Fruit fly (Drosophila melanogaster) whole organism, prepupa: ENCODE measurements around the gene eIF3e.

Experiments
- Blimp-1 ChIP-seq: fragments of 200-800 bp; sonication (Bioruptor generic); optimal IDR thresholded peaks from 3 replicates; lab custom pipeline; 2017; ENCODE audit warnings: missing biosample characterization, missing genetic modification characterization, mild to moderate bottlenecking, moderate library complexity, missing genetic modification reagents
- CG10631 ChIP-seq: fragments of 200-800 bp; sonication (Bioruptor generic); optimal IDR thresholded peaks from 2 replicates; lab custom pipeline; 2016; ENCODE audit warnings: missing biosample characterization, missing genetic modification characterization
- CG10669 ChIP-seq: fragments of 200-800 bp; sonication (Bioruptor generic); optimal IDR thresholded peaks from 3 replicates; lab custom pipeline; 2018; ENCODE audit warnings: missing biosample characterization, mild to moderate bottlenecking, missing genetic modification characterization, moderate library complexity
- CG11294 ChIP-seq: fragments of 200-800 bp; sonication (Bioruptor generic); IDR thresholded peaks from 2 replicates; pipeline ENCODE4 v1.3.6; 2022; ENCODE audit warnings: missing biosample characterization, missing genetic modification characterization
- CG11762 ChIP-seq: fragments of 200-800 bp; sonication (Bioruptor generic); optimal IDR thresholded peaks from 3 replicates; lab custom pipeline; 2016; ENCODE audit warnings: missing biosample characterization, missing genetic modification characterization; ENCODE audit not compliant: insufficient read depth
- CG15336 ChIP-seq: fragments of 200-800 bp; sonication (Bioruptor generic); IDR thresholded peaks from 2 replicates; pipeline ENCODE4 v1.3.6; 2022; ENCODE audit warnings: missing biosample characterization, missing genetic modification characterization
- CG1621 ChIP-seq: fragments of 200-800 bp; sonication (Bioruptor generic); optimal IDR thresholded peaks from 3 replicates; lab custom pipeline; 2018; ENCODE audit warnings: missing biosample characterization, mild to moderate bottlenecking, missing genetic modification characterization
- CG16779 ChIP-seq: fragments of 200-800 bp; sonication (Bioruptor generic); optimal IDR thresholded peaks from 3 replicates; lab custom pipeline; 2017; ENCODE audit warnings: missing biosample characterization, mild to moderate bottlenecking, missing genetic modification characterization
- CG3032 ChIP-seq: fragments of 200-800 bp; optimal IDR thresholded peaks from 2 replicates; lab custom pipeline; 2019; ENCODE audit warnings: missing biosample characterization, mild to moderate bottlenecking, missing genetic modification characterization, moderate library complexity
- CG31627 ChIP-seq: fragments of 200-800 bp; sonication (Bioruptor generic); optimal IDR thresholded peaks from 3 replicates; lab custom pipeline; 2016; ENCODE audit warnings: missing biosample characterization, missing genetic modification characterization
- CG32006 ChIP-seq: fragments of 200-800 bp; sonication (Bioruptor generic); optimal IDR thresholded peaks from 3 replicates; lab custom pipeline; 2017; ENCODE audit warnings: missing biosample characterization, mild to moderate bottlenecking, missing genetic modification characterization
- CG34406 ChIP-seq: fragments of 200-800 bp; sonication (Bioruptor generic); optimal IDR thresholded peaks from 3 replicates; lab custom pipeline; 2016; ENCODE audit warnings: missing biosample characterization, missing genetic modification characterization
- CG3919 ChIP-seq: fragments of 200-800 bp; sonication (Bioruptor generic); optimal IDR thresholded peaks from 3 replicates; lab custom pipeline; 2016; ENCODE audit warnings: missing biosample characterization, missing genetic modification characterization
- CG4318 ChIP-seq: fragments of 200-800 bp; sonication (Bioruptor generic); optimal IDR thresholded peaks from 3 replicates; lab custom pipeline; 2017; ENCODE audit warnings: missing biosample characterization, mild to moderate bottlenecking, missing genetic modification characterization
- CG6163 ChIP-seq: fragments of 200-800 bp; sonication (Bioruptor generic); IDR thresholded peaks from 3 replicates; pipeline ENCODE4 v1.3.6; 2022; ENCODE audit warnings: missing biosample characterization, missing genetic modification characterization
- CG6276 ChIP-seq: fragments of 200-800 bp; sonication (Bioruptor generic); optimal IDR thresholded peaks from 2 replicates; lab custom pipeline; 2017; ENCODE audit warnings: missing biosample characterization, mild to moderate bottlenecking, missing genetic modification characterization
- CG6792 ChIP-seq: fragments of 200-800 bp; sonication (Bioruptor generic); optimal IDR thresholded peaks from 3 replicates; lab custom pipeline; 2016; ENCODE audit warnings: missing biosample characterization, missing genetic modification characterization
- CG6808 ChIP-seq: fragments of 200-800 bp; sonication (Bioruptor generic); optimal IDR thresholded peaks from 3 replicates; lab custom pipeline; 2017; ENCODE audit warnings: missing biosample characterization, missing genetic modification characterization, mild to moderate bottlenecking, moderate library complexity, missing genetic modification reagents
- CG6854 ChIP-seq: fragments of 200-800 bp; sonication (Bioruptor generic); optimal IDR thresholded peaks from 2 replicates; lab custom pipeline; 2017; ENCODE audit warnings: missing biosample characterization, mild to moderate bottlenecking, missing genetic modification characterization
- CG7368 ChIP-seq: fragments of 200-800 bp; sonication (Bioruptor generic); optimal IDR thresholded peaks from 3 replicates; lab custom pipeline; 2016; ENCODE audit warnings: missing biosample characterization, missing genetic modification characterization
- CG8319 ChIP-seq: fragments of 200-800 bp; sonication (Bioruptor generic); optimal IDR thresholded peaks from 3 replicates; lab custom pipeline; 2016; ENCODE audit warnings: missing biosample characterization, missing genetic modification characterization
- CG8632 ChIP-seq: fragments of 200-800 bp; sonication (Bioruptor generic); optimal IDR thresholded peaks from 3 replicates; lab custom pipeline; 2016; ENCODE audit warnings: missing biosample characterization, missing genetic modification characterization
- Eip75B ChIP-seq: fragments of 200-800 bp; sonication (Bioruptor generic); optimal IDR thresholded peaks from 3 replicates; lab custom pipeline; 2016; ENCODE audit warnings: missing biosample characterization, missing genetic modification characterization
- Ets21C ChIP-seq: fragments of 200-800 bp; sonication (Bioruptor generic); optimal IDR thresholded peaks from 3 replicates; lab custom pipeline; 2016; ENCODE audit warnings: missing biosample characterization, missing genetic modification characterization
- Ets96B ChIP-seq: fragments of 200-800 bp; optimal IDR thresholded peaks from 2 replicates; lab custom pipeline; 2019; ENCODE audit warnings: missing biosample characterization, mild to moderate bottlenecking, missing genetic modification characterization, moderate library complexity
- Hr39 ChIP-seq: fragments of 200-800 bp; sonication (Bioruptor generic); optimal IDR thresholded peaks from 2 replicates; lab custom pipeline; 2016; ENCODE audit warnings: missing biosample characterization, missing genetic modification characterization
- Hr4 ChIP-seq: fragments of 200-800 bp; sonication (Bioruptor generic); optimal IDR thresholded peaks from 3 replicates; lab custom pipeline; 2016; ENCODE audit warnings: missing biosample characterization, missing genetic modification characterization
- Lpt ChIP-seq: fragments of 200-800 bp; sonication (Bioruptor generic); optimal IDR thresholded peaks from 3 replicates; lab custom pipeline; 2016; ENCODE audit warnings: missing biosample characterization, missing genetic modification characterization
- Met ChIP-seq: fragments of 200-800 bp; sonication (Bioruptor generic); optimal IDR thresholded peaks from 3 replicates; lab custom pipeline; 2016; ENCODE audit warnings: missing biosample characterization, missing genetic modification characterization
- OdsH ChIP-seq: fragments of 200-800 bp; sonication (Bioruptor generic); optimal IDR thresholded peaks from 3 replicates; lab custom pipeline; 2016; ENCODE audit warnings: missing biosample characterization, missing genetic modification characterization
- Smox ChIP-seq: fragments of 200-800 bp; sonication (Bioruptor generic); optimal IDR thresholded peaks from 3 replicates; lab custom pipeline; 2016; ENCODE audit warnings: missing biosample characterization, missing genetic modification characterization
- Sox102F ChIP-seq: fragments of 200-800 bp; sonication (Bioruptor generic); optimal IDR thresholded peaks from 2 replicates; lab custom pipeline; 2016; ENCODE audit warnings: missing biosample characterization, mild to moderate bottlenecking, missing genetic modification characterization
- Sox14 ChIP-seq: fragments of 200-800 bp; sonication (Bioruptor generic); optimal IDR thresholded peaks from 3 replicates; lab custom pipeline; 2016; ENCODE audit warnings: missing biosample characterization, missing genetic modification characterization
- cyc ChIP-seq: fragments of 200-800 bp; sonication (Bioruptor generic); optimal IDR thresholded peaks from 3 replicates; lab custom pipeline; 2016; ENCODE audit warnings: missing biosample characterization, missing genetic modification characterization
- dac ChIP-seq: fragments of 200-800 bp; sonication (Bioruptor generic); optimal IDR thresholded peaks from 2 replicates; lab custom pipeline; 2017; ENCODE audit warnings: missing biosample characterization, mild to moderate bottlenecking, missing genetic modification characterization
- eg ChIP-seq: fragments of 200-800 bp; sonication (Bioruptor generic); IDR thresholded peaks from 3 replicates; pipeline ENCODE4 v1.3.6; 2022; ENCODE audit warnings: missing biosample characterization, missing genetic modification characterization
- esn ChIP-seq: fragments of 200-800 bp; sonication (Bioruptor generic); optimal IDR thresholded peaks from 2 replicates; lab custom pipeline; 2016; ENCODE audit warnings: missing biosample characterization, mild to moderate bottlenecking, missing genetic modification characterization, moderate library complexity
- fd59A ChIP-seq: fragments of 200-800 bp; sonication (Bioruptor generic); optimal IDR thresholded peaks from 2 replicates; lab custom pipeline; 2017; ENCODE audit warnings: missing biosample characterization, mild to moderate bottlenecking, missing genetic modification characterization, missing genetic modification reagents
- fkh ChIP-seq: fragments of 200-800 bp; sonication (Bioruptor generic); optimal IDR thresholded peaks from 3 replicates; lab custom pipeline; 2017; ENCODE audit warnings: missing biosample characterization, mild to moderate bottlenecking, missing genetic modification characterization, moderate library complexity
- net ChIP-seq: fragments of 200-800 bp; sonication (Bioruptor generic); optimal IDR thresholded peaks from 3 replicates; lab custom pipeline; 2016; ENCODE audit warnings: missing biosample characterization, missing genetic modification characterization
- pdm3 ChIP-seq: fragments of 200-800 bp; sonication (Bioruptor generic); optimal IDR thresholded peaks from 3 replicates; lab custom pipeline; 2016; ENCODE audit warnings: missing biosample characterization, missing genetic modification characterization
- spab ChIP-seq: fragments of 200-800 bp; sonication (Bioruptor generic); optimal IDR thresholded peaks from 2 replicates; lab custom pipeline; 2017; ENCODE audit warnings: missing biosample characterization, mild to moderate bottlenecking, missing genetic modification characterization, missing genetic modification reagents
- ss ChIP-seq, 2 experiments: fragments of 200-800 bp; sonication (Bioruptor generic); optimal IDR thresholded peaks; 2 replicates in 1 of 2; 3 replicates in 1 of 2; lab custom pipeline; 2017 to 2018; ENCODE audit warnings: mild to moderate bottlenecking in 2 of 2, missing biosample characterization in 2 of 2, missing genetic modification characterization in 2 of 2, moderate library complexity in 1 of 2
- svp ChIP-seq: fragments of 200-800 bp; sonication (Bioruptor generic); peaks from one replicate; lab custom pipeline; 2016; ENCODE audit warnings: missing biosample characterization, missing genetic modification characterization
- topi ChIP-seq: fragments of 200-800 bp; sonication (Bioruptor generic); optimal IDR thresholded peaks from 3 replicates; lab custom pipeline; 2016; ENCODE audit warnings: missing biosample characterization, missing genetic modification characterization
- vri ChIP-seq: fragments of 200-800 bp; sonication (Bioruptor generic); optimal IDR thresholded peaks from 3 replicates; lab custom pipeline; 2016; ENCODE audit warnings: missing biosample characterization, mild to moderate bottlenecking, missing genetic modification characterization

eIF3e gene

dm6 chr3L:16749726-16750125 is 37.0 kb downstream of the eIF3e start (continued):
- TF ChIP-seq Blimp-1 (GFP tag; lab: Kevin White, UChicago) (no peak), esn (GFP tag; lab: Kevin White, UChicago) (no peak), net (peak; percentile 51), CG6854 (GFP tag; lab: Kevin White, UChicago) (no peak), Ets21C (GFP tag; lab: Kevin White, UChicago) (no peak), Sox14 (GFP tag; lab: Kevin White, UChicago) (no peak), CG11762 (GFP tag; lab: Kevin White, UChicago) (peak; percentile 42), vri (GFP tag; lab: Kevin White, UChicago) (no peak), CG8319 (GFP tag; lab: Kevin White, UChicago) (no peak), CG1621 (tag; lab: Kevin White, UChicago) (no peak), CG11294 (GFP tag; lab: Robert Waterston, UW) (no peak), svp (GFP tag; lab: Kevin White, UChicago) (peak; percentile 30), CG34406 (no peak), ss (GFP tag; optimal IDR thresholded peaks at IDR 0.05; lab: Kevin White, UChicago) (peak; percentile 32 to 59), spab (GFP tag; lab: Kevin White, UChicago) (peak; percentile 61), Hr4 (GFP tag; lab: Kevin White, UChicago) (peak; percentile 32), fd59A (GFP tag; lab: Kevin White, UChicago) (peak; percentile 47), CG6808 (peak; percentile 64), eg (peak; percentile 62; the same call in 1 of the 3 replicates), Lpt (GFP tag; lab: Kevin White, UChicago) (peak; percentile 64), CG10631 (peak; percentile 65)

DNA sequence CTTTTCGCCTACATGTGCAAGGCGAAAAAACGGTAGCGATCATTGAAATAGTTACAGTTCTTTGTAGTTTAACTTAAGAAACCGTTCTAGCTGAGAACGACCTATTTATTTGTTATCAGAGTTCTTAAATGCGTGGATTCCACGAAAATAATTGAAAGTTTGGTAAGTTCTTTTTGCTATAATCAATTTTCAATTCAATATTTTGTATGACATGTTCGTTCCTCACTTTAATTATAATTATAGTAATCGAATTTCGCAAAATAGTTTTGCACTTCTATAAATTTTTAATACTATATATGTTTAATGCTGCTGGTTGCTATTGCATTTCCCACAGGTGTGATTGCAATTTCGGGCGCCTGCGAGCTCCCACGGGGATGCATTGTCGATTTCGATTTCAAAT is 38.4 kb downstream of the eIF3e start:
- TF ChIP-seq CG3919 (GFP tag; lab: Kevin White, UChicago) (peak; percentile 53), CG11294 (GFP tag; lab: Robert Waterston, UW) (no peak), topi (GFP tag; lab: Kevin White, UChicago) (peak; percentile 45), Eip75B (GFP tag; lab: Kevin White, UChicago) (peak; percentile 34), CG6808 (peak; percentile 38), Lpt (GFP tag; lab: Kevin White, UChicago) (peak; percentile 31), CG32006 (GFP tag; lab: Kevin White, UChicago) (peak; percentile 83), CG4318 (GFP tag; lab: Kevin White, UChicago) (peak; percentile 61), CG6276 (GFP tag; lab: Kevin White, UChicago) (peak; percentile 69), CG15336 (peak; percentile 74), Hr39 (GFP tag; lab: Kevin White, UChicago) (peak; percentile 23), CG11762 (GFP tag; lab: Kevin White, UChicago) (peak; percentile 46), fd59A (GFP tag; lab: Kevin White, UChicago) (peak; percentile 36), CG8319 (GFP tag; lab: Kevin White, UChicago) (no peak), OdsH (GFP tag; lab: Kevin White, UChicago) (peak; percentile 63), CG10631 (peak; percentile 55), Met (peak; percentile 48), net (peak; percentile 61), CG31627 (GFP tag; lab: Kevin White, UChicago) (peak; percentile 31), Ets21C (GFP tag; lab: Kevin White, UChicago) (no peak), CG7368 (GFP tag; lab: Kevin White, UChicago) (no peak), CG16779 (tag; lab: Kevin White, UChicago) (peak; percentile 36), Ets96B (peak; percentile 51), ss (GFP tag; optimal IDR thresholded peaks at IDR 0.05; lab: Kevin White, UChicago) (peak; percentile 33 to 35), CG6163 (GFP tag; lab: Robert Waterston, UW) (0 out of 3 replicates have a peak, but pooled peaks have one; percentile 12), spab (GFP tag; lab: Kevin White, UChicago) (peak; percentile 38), Sox102F (peak; percentile 53), CG6792 (GFP tag; lab: Kevin White, UChicago) (peak; percentile 38), CG8632 (peak; percentile 30), CG34406 (peak; percentile 38), svp (GFP tag; lab: Kevin White, UChicago) (peak; percentile 79), Smox (GFP tag; lab: Kevin White, UChicago) (peak; percentile 51), pdm3 (GFP tag; lab: Kevin White, UChicago) (peak; percentile 45), fkh (GFP tag; lab: Kevin White, UChicago) (no peak), Blimp-1 (GFP tag; lab: Kevin White, UChicago) (no peak), CG3032 (peak; percentile 60), cyc (GFP tag; lab: Kevin White, UChicago) (peak; percentile 28), esn (GFP tag; lab: Kevin White, UChicago) (peak; percentile 59), CG10669 (GFP tag; lab: Kevin White, UChicago) (peak; percentile 32), eg (no peak; the same call in 2 of the 3 replicates), dac (GFP tag; lab: Kevin White, UChicago) (no peak), Hr4 (GFP tag; lab: Kevin White, UChicago) (peak; percentile 72)
